Fruit fly (Drosophila melanogaster): Measurements from ENCODE around the gene CG11369.

The CG11369 gene

DNA sequence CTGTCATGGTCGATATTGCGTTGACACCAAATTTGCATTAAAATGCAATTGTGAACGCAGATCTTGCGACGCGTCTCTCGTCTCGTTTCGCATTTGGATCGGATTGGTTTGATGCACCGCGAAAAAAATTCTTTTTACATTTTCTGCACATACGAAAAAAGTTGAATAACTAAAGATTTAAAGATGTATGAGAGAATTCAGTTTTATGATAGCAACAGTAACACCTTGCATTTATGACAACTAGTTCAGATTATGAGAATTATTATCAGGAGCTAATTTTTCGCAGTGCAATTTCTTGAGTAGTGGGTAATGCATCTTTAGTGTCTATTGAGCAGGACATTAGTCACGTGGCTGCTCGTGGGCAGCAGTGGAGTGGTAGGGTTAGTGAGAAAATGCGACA lies 30.2 kb upstream of the CG11369 start (continued):
- TF ChIP-seq CG1603 (tag; optimal IDR thresholded peaks at IDR 0.05) (peak; percentile 41), bigmax (GFP tag; optimal IDR thresholded peaks at IDR 0.05) (no peak), MTF-1 (GFP tag; optimal IDR thresholded peaks at IDR 0.05; ENCODE audit: borderline replicate concordance) (no peak), Lhr (GFP tag; optimal IDR thresholded peaks at IDR 0.05) (no peak), jigr1 (GFP tag; IDR thresholded peaks at IDR 0.05) (no peak), zen (tag; optimal IDR thresholded peaks at IDR 0.05) (peak; percentile 57), CG4730 (GFP tag; IDR thresholded peaks at IDR 0.05) (no peak), CG1602 (GFP tag; optimal IDR thresholded peaks at IDR 0.05) (no peak), Drgx (GFP tag; IDR thresholded peaks at IDR 0.05) (peak; percentile 60), YL-1 (GFP tag; optimal IDR thresholded peaks at IDR 0.05) (no peak), Elba2 (GFP tag; optimal IDR thresholded peaks at IDR 0.05) (peak; percentile 2), TFAM (GFP tag; optimal IDR thresholded peaks at IDR 0.05) (no peak), CG4404 (GFP tag; IDR thresholded peaks at IDR 0.05) (peak; percentile 11; the same call in 1 of the 2 replicates), Hr39 (optimal IDR thresholded peaks at IDR 0.05) (no peak), CG13894 (tag; optimal IDR thresholded peaks at IDR 0.05) (no peak), tna (GFP tag; IDR thresholded peaks at IDR 0.05; ENCODE audit: partially characterized antibody) (no peak), lmd (GFP tag; IDR thresholded peaks at IDR 0.05) (no peak), dmrt11E (tag; optimal IDR thresholded peaks at IDR 0.05) (peak; percentile 19), odd (GFP tag; optimal IDR thresholded peaks at IDR 0.05) (no peak), Hr78 (GFP tag; optimal IDR thresholded peaks at IDR 0.05) (no peak), trh (GFP tag; optimal IDR thresholded peaks at IDR 0.05) (no peak), Gsc (GFP tag; IDR thresholded peaks at IDR 0.05) (no peak), CG9727 (GFP tag; optimal IDR thresholded peaks at IDR 0.05) (peak; percentile 9), phol (tag; optimal IDR thresholded peaks at IDR 0.05) (peak; percentile 6), CG13287 (GFP tag; IDR thresholded peaks at IDR 0.05; ENCODE audit: partially characterized antibody) (no peak), CG4424 (GFP tag; optimal IDR thresholded peaks at IDR 0.05) (no peak), CG10979 (tag; optimal IDR thresholded peaks at IDR 0.05) (peak; percentile 9), rib (GFP tag; IDR thresholded peaks at IDR 0.05) (no peak), bsh (GFP tag; optimal IDR thresholded peaks at IDR 0.05) (peak in 1 of 2 experiments; percentile 48), CG12769 (tag; optimal IDR thresholded peaks at IDR 0.05) (no peak), Ets65A (GFP tag) (peak; percentile 32), CG6813 (GFP tag; optimal IDR thresholded peaks at IDR 0.05) (no peak), unpg (GFP tag; optimal IDR thresholded peaks at IDR 0.05) (no peak), gce (GFP tag; IDR thresholded peaks at IDR 0.05) (no peak), prd (optimal IDR thresholded peaks at IDR 0.05) (no peak), prd (GFP tag; IDR thresholded peaks at IDR 0.05) (peak; percentile 65; the same call in 2 of the 3 replicates), gem (tag; optimal IDR thresholded peaks at IDR 0.05) (peak; percentile 14), Dref (GFP tag; IDR thresholded peaks at IDR 0.05) (no peak), Xbp1 (GFP tag; optimal IDR thresholded peaks at IDR 0.05) (no peak), CG1792 (GFP tag; optimal IDR thresholded peaks at IDR 0.05) (no peak), CG11093 (GFP tag; IDR thresholded peaks at IDR 0.05) (no peak), Sox102F (GFP tag; optimal IDR thresholded peaks at IDR 0.05) (peak; percentile 1), CG12299 (tag; optimal IDR thresholded peaks at IDR 0.05) (no peak), Opbp (GFP tag; IDR thresholded peaks at IDR 0.05; ENCODE audit: partially characterized antibody) (no peak), sima (GFP tag; optimal IDR thresholded peaks at IDR 0.05) (no peak)
